Worm (Caenorhabditis elegans): Measurements from ENCODE around the gene srj-39.

DNA sequence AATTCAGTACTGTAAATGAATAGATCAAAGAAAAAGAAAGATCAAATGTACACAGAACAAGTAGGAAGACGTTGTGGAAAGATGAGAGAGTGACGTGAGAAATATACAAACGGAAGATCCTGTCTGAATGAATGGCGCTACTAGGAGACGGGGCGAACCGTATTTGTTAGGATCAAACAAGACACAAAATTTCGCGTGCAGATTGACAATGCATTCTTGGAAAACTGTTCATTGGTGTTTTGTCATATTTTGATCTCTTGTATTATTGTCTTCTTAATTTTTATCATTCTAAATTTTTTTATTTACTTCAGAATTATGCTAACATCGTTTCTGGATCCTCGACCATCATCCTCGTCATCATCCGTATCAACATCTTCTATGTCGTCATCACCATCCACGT is 9.7 kb upstream of the srj-39 start, which contains the start of gene nhr-181:
- TF ChIP-seq nhr-76 (tag; optimal IDR thresholded peaks at IDR 0.05) (no peak), snpc-4 (tag; optimal IDR thresholded peaks at IDR 0.05) (no peak), blmp-1 (tag; optimal IDR thresholded peaks at IDR 0.05) (no peak), mab-5 (tag; optimal IDR thresholded peaks at IDR 0.05) (no peak), unc-39 (tag; optimal IDR thresholded peaks at IDR 0.05) (no peak), nhr-28 (tag; optimal IDR thresholded peaks at IDR 0.05) (no peak), nhr-12 (tag; optimal IDR thresholded peaks at IDR 0.05) (no peak), nhr-237 (tag; optimal IDR thresholded peaks at IDR 0.05) (no peak), lin-13 (tag; optimal IDR thresholded peaks at IDR 0.05) (no peak)
